Fruit fly (Drosophila melanogaster) whole organism, embryonic: ENCODE results near the gene mthl11.

Source experiments
- Blimp-1 ChIP-seq: fragments of 200-800 bp; sonication (Bioruptor generic); optimal IDR thresholded peaks from 3 replicates; lab custom pipeline; 2018; ENCODE audit warnings: missing biosample characterization, missing genetic modification characterization, mild to moderate bottlenecking, moderate library complexity, missing genetic modification reagents
- Bteb2 ChIP-seq: fragments of 200-800 bp; sonication (Bioruptor generic); optimal IDR thresholded peaks from 2 replicates; lab custom pipeline; 2016; ENCODE audit warnings: missing biosample characterization, missing genetic modification characterization
- CG10267 ChIP-seq: fragments of 200-800 bp; sonication (Bioruptor generic); optimal IDR thresholded peaks from 2 replicates; lab custom pipeline; 2018; ENCODE audit warnings: missing biosample characterization, mild to moderate bottlenecking, missing genetic modification characterization, moderate library complexity
- CG10274 ChIP-seq: fragments of 200-800 bp; sonication (Bioruptor generic); optimal IDR thresholded peaks from 3 replicates; lab custom pipeline; 2017; ENCODE audit warnings: missing biosample characterization, mild to moderate bottlenecking, missing genetic modification characterization
- CG1233 ChIP-seq: fragments of 200-800 bp; sonication (Bioruptor generic); optimal IDR thresholded peaks from 4 replicates; lab custom pipeline; 2018; ENCODE audit warnings: missing biosample characterization, mild to moderate bottlenecking, missing genetic modification characterization
- CG13775 ChIP-seq: fragments of 200-800 bp; sonication (Bioruptor generic); optimal IDR thresholded peaks from 3 replicates; lab custom pipeline; 2017; ENCODE audit warnings: missing biosample characterization, mild to moderate bottlenecking, missing genetic modification characterization
- CG17568 ChIP-seq: fragments of 200-800 bp; sonication (Bioruptor generic); optimal IDR thresholded peaks from 2 replicates; lab custom pipeline; 2018; ENCODE audit warnings: missing biosample characterization, mild to moderate bottlenecking, missing genetic modification characterization, moderate library complexity
- CG2202 ChIP-seq: fragments of 200-800 bp; sonication (Bioruptor generic); optimal IDR thresholded peaks from 2 replicates; lab custom pipeline; 2018; ENCODE audit warnings: missing biosample characterization, mild to moderate bottlenecking, missing genetic modification characterization
- CG2678 ChIP-seq: fragments of 200-800 bp; sonication (Bioruptor generic); optimal IDR thresholded peaks from 3 replicates; lab custom pipeline; 2019; ENCODE audit warnings: missing biosample characterization, mild to moderate bottlenecking, missing genetic modification characterization, moderate library complexity
- CG3281 ChIP-seq: fragments of 200-800 bp; sonication (Bioruptor generic); optimal IDR thresholded peaks from 3 replicates; lab custom pipeline; 2017; ENCODE audit warnings: missing biosample characterization, mild to moderate bottlenecking, missing genetic modification characterization
- CG4328 ChIP-seq: fragments of 200-800 bp; sonication (Bioruptor generic); optimal IDR thresholded peaks from 3 replicates; lab custom pipeline; 2017; ENCODE audit warnings: missing biosample characterization, missing genetic modification reagents, missing genetic modification characterization
- CG4707 ChIP-seq: fragments of 200-800 bp; sonication (Bioruptor generic); optimal IDR thresholded peaks from 2 replicates; lab custom pipeline; 2018; ENCODE audit warnings: missing biosample characterization, mild to moderate bottlenecking, missing genetic modification characterization, moderate library complexity
- CG7372 ChIP-seq: fragments of 200-800 bp; sonication (Bioruptor generic); IDR thresholded peaks from 2 replicates; pipeline ENCODE4 v1.3.6; 2022; ENCODE audit warnings: missing biosample characterization, missing genetic modification characterization
- CG7928 ChIP-seq: fragments of 200-800 bp; sonication (Bioruptor generic); optimal IDR thresholded peaks from 2 replicates; lab custom pipeline; 2017; ENCODE audit warnings: missing biosample characterization, mild to moderate bottlenecking, missing genetic modification characterization
- CG8359 ChIP-seq: fragments of 200-800 bp; sonication (Bioruptor generic); optimal IDR thresholded peaks from 2 replicates; lab custom pipeline; 2017; ENCODE audit warnings: missing biosample characterization, mild to moderate bottlenecking, missing genetic modification characterization, borderline replicate concordance
- CG8388 ChIP-seq: fragments of 200-800 bp; sonication (Bioruptor generic); optimal IDR thresholded peaks from 2 replicates; lab custom pipeline; 2019; ENCODE audit warnings: missing biosample characterization, mild to moderate bottlenecking, missing genetic modification characterization, moderate library complexity
- CoRest ChIP-seq: fragments of 200-800 bp; sonication (Bioruptor generic); optimal IDR thresholded peaks from 3 replicates; lab custom pipeline; 2018; ENCODE audit warnings: missing biosample characterization, mild to moderate bottlenecking, missing genetic modification characterization, moderate library complexity
- Dip3 ChIP-seq: fragments of 200-800 bp; sonication (Bioruptor generic); optimal IDR thresholded peaks from 3 replicates; lab custom pipeline; 2016; ENCODE audit warnings: missing biosample characterization, missing genetic modification characterization
- Gsc ChIP-seq: fragments of 200-800 bp; sonication (Bioruptor generic); IDR thresholded peaks from 2 replicates; pipeline ENCODE4 v1.3.6; 2022; ENCODE audit warnings: missing biosample characterization, missing genetic modification characterization
- Hmx ChIP-seq: fragments of 200-800 bp; sonication (Bioruptor generic); optimal IDR thresholded peaks from 2 replicates; lab custom pipeline; 2016; ENCODE audit warnings: missing biosample characterization, missing genetic modification characterization
- Hr3 ChIP-seq: fragments of 200-800 bp; sonication (Bioruptor generic); optimal IDR thresholded peaks from 3 replicates; lab custom pipeline; 2016; ENCODE audit warnings: missing biosample characterization, missing genetic modification characterization
- Jarid2 ChIP-seq: fragments of 200-800 bp; sonication (Bioruptor generic); optimal IDR thresholded peaks from 3 replicates; lab custom pipeline; 2017; ENCODE audit warnings: mild to moderate bottlenecking, missing biosample characterization, missing genetic modification reagents, missing genetic modification characterization
- Lhr ChIP-seq: fragments of 200-800 bp; sonication (Bioruptor generic); optimal IDR thresholded peaks from 3 replicates; lab custom pipeline; 2017; ENCODE audit warnings: mild to moderate bottlenecking, missing biosample characterization, missing genetic modification reagents, missing genetic modification characterization
- Lim3 ChIP-seq: fragments of 200-800 bp; sonication (Bioruptor generic); IDR thresholded peaks from 2 replicates; pipeline ENCODE4 v1.3.6; 2022; ENCODE audit warnings: missing biosample characterization, missing genetic modification characterization
- Lpt ChIP-seq: fragments of >200 bp; optimal IDR thresholded peaks from 2 replicates; lab custom pipeline; 2018; ENCODE audit warnings: missing biosample characterization, missing genetic modification characterization
- Rfx ChIP-seq: fragments of 200-800 bp; sonication (Bioruptor generic); IDR thresholded peaks from 2 replicates; pipeline ENCODE4 v1.3.6; 2022; ENCODE audit warnings: missing biosample characterization, missing genetic modification characterization
- Rx ChIP-seq: fragments of 200-800 bp; sonication (Bioruptor generic); IDR thresholded peaks from 2 replicates; pipeline ENCODE4 v1.3.6; 2022; ENCODE audit warnings: missing biosample characterization, missing genetic modification characterization
- Six4 ChIP-seq: fragments of 200-800 bp; sonication (Bioruptor generic); optimal IDR thresholded peaks from 2 replicates; lab custom pipeline; 2016; ENCODE audit warnings: missing biosample characterization, missing genetic modification characterization
- Ssrp ChIP-seq: fragments of 200-800 bp; sonication (Bioruptor generic); optimal IDR thresholded peaks from 2 replicates; lab custom pipeline; 2018; ENCODE audit warnings: missing biosample characterization, mild to moderate bottlenecking, missing genetic modification characterization, moderate library complexity
- Vsx1 ChIP-seq: fragments of 200-800 bp; sonication (Bioruptor generic); optimal IDR thresholded peaks from 2 replicates; lab custom pipeline; 2017; ENCODE audit warnings: missing biosample characterization, mild to moderate bottlenecking, missing genetic modification characterization, missing genetic modification reagents
- ara ChIP-seq: fragments of 200-800 bp; sonication (Bioruptor generic); IDR thresholded peaks from 2 replicates; pipeline ENCODE4 v1.3.6; 2022; ENCODE audit warnings: missing biosample characterization, missing genetic modification characterization
- ash1 ChIP-seq: fragments of 200-800 bp; sonication (Bioruptor generic); optimal IDR thresholded peaks from 2 replicates; lab custom pipeline; 2018; ENCODE audit warnings: missing biosample characterization, mild to moderate bottlenecking, missing genetic modification characterization
- bbx ChIP-seq: fragments of 200-800 bp; sonication (Bioruptor generic); IDR thresholded peaks from 2 replicates; pipeline ENCODE4 v1.3.6; 2022; ENCODE audit warnings: missing biosample characterization, missing genetic modification characterization; ENCODE audit not compliant: partially characterized antibody
- chm ChIP-seq: fragments of 200-800 bp; sonication (Bioruptor generic); IDR thresholded peaks from 2 replicates; pipeline ENCODE4 v1.3.6; 2022; ENCODE audit warnings: missing biosample characterization, missing genetic modification characterization
- ems ChIP-seq: fragments of 200-800 bp; sonication (Bioruptor generic); optimal IDR thresholded peaks from 3 replicates; lab custom pipeline; 2016; ENCODE audit warnings: missing biosample characterization, missing genetic modification characterization
- en ChIP-seq: fragments of 200-800 bp; sonication (Bioruptor generic); optimal IDR thresholded peaks from 2 replicates; lab custom pipeline; 2016; ENCODE audit warnings: missing biosample characterization, missing genetic modification characterization
- h ChIP-seq: fragments of >200 bp; optimal IDR thresholded peaks from 2 replicates; lab custom pipeline; 2017
- hkb ChIP-seq, 2 experiments: fragments of 200-800 bp in 1 of 2; fragments of >200 bp in 1 of 2; sonication (Bioruptor generic) in 1 of 2; IDR thresholded peaks in 1 of 2; optimal IDR thresholded peaks in 1 of 2; 2 replicates each; pipeline versions ENCODE4 v1.3.6 to Lab custom; 2017 to 2022; ENCODE audit warnings: missing biosample characterization in 1 of 2, missing genetic modification characterization in 1 of 2
- odd ChIP-seq: fragments of 200-800 bp; sonication (Bioruptor generic); optimal IDR thresholded peaks from 2 replicates; lab custom pipeline; 2017; ENCODE audit warnings: missing biosample characterization, mild to moderate bottlenecking, missing genetic modification characterization
- pb ChIP-seq: fragments of 200-800 bp; sonication (Bioruptor generic); optimal IDR thresholded peaks from 3 replicates; lab custom pipeline; 2016; ENCODE audit warnings: missing biosample characterization, missing genetic modification characterization
- pum ChIP-seq: fragments of 200-800 bp; sonication (Bioruptor generic); optimal IDR thresholded peaks from 2 replicates; lab custom pipeline; 2016; ENCODE audit warnings: missing biosample characterization, missing genetic modification characterization
- sc ChIP-seq, 3 experiments: fragments of >200 bp in 2 of 3; fragments of 200-800 bp in 1 of 3; sonication (Bioruptor generic) in 1 of 3; optimal IDR thresholded peaks; 2 replicates in 2 of 3; 3 replicates in 1 of 3; lab custom pipeline; 2017; ENCODE audit warnings: mild to moderate bottlenecking in 1 of 3, missing biosample characterization in 1 of 3, missing genetic modification characterization in 1 of 3, missing genetic modification reagents in 1 of 3
- sens ChIP-seq: fragments of 200-800 bp; sonication (Bioruptor generic); peaks from one replicate; lab custom pipeline; 2016; ENCODE audit warnings: missing biosample characterization, missing genetic modification characterization
- seq ChIP-seq: fragments of 200-800 bp; sonication (Bioruptor generic); IDR thresholded peaks from 2 replicates; pipeline ENCODE4 v1.3.6; 2022; ENCODE audit warnings: missing biosample characterization, missing genetic modification characterization
- slou ChIP-seq: fragments of 200-800 bp; sonication (Bioruptor generic); optimal IDR thresholded peaks from 3 replicates; lab custom pipeline; 2016; ENCODE audit warnings: missing biosample characterization, missing genetic modification characterization
- so ChIP-seq: fragments of 200-800 bp; sonication (Bioruptor generic); IDR thresholded peaks from 3 replicates; pipeline ENCODE4 v1.3.6; 2022; ENCODE audit warnings: missing biosample characterization, missing genetic modification characterization
- ssp ChIP-seq: fragments of 200-800 bp; sonication (Bioruptor generic); IDR thresholded peaks from 2 replicates; pipeline ENCODE4 v1.3.6; 2022; ENCODE audit warnings: missing biosample characterization, missing genetic modification characterization
- stwl ChIP-seq: fragments of 200-800 bp; sonication (Bioruptor generic); optimal IDR thresholded peaks from 3 replicates; lab custom pipeline; 2018; ENCODE audit warnings: missing biosample characterization, mild to moderate bottlenecking, missing genetic modification characterization, moderate library complexity
- z ChIP-seq: fragments of 200-800 bp; sonication (Bioruptor generic); IDR thresholded peaks from 3 replicates; pipeline ENCODE4 v1.3.6; 2022; ENCODE audit warnings: missing biosample characterization, missing genetic modification characterization
- zfh1 ChIP-seq: fragments of 200-800 bp; sonication (Bioruptor generic); IDR thresholded peaks from 3 replicates; pipeline ENCODE4 v1.3.6; 2022; ENCODE audit warnings: missing biosample characterization, missing genetic modification characterization

Gene mthl11

DNA sequence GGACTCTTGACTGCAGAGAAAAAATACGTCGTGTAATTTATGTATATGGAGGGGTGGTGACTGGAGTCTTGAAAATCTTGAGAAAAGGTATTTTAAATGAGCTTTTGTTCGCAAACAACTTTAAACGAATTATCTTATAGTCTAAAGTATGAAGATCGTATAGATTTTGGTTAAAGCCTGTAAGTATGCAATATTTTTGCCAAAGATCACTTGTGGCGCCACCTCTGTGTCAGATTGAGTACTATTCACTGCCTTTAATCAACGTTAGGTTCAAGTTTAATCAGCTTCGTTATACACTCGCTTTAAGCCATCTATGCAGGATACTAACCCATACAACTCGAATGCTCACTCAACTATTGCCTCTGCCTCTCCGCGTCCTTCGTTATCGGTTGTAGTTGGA is 36.2 kb downstream of the mthl11 start (continued):
- no peak for TF ChIP-seq ems
- TF ChIP-seq pb (GFP tag; lab: Kevin White, UChicago), result no peak
- TF ChIP-seq chm (GFP tag; lab: Robert Waterston, UW), result no peak
- TF ChIP-seq CG2202 (tag; lab: Kevin White, UChicago), result no peak
- no peak for TF ChIP-seq ssp (GFP tag; lab: Robert Waterston, UW)
- TF ChIP-seq Rx (GFP tag; lab: Robert Waterston, UW), result no peak
- TF ChIP-seq CG4328 (GFP tag; lab: Kevin White, UChicago), result no peak
- peak; percentile 2 for TF ChIP-seq Lhr (GFP tag; lab: Kevin White, UChicago)
- peak; percentile 45 for TF ChIP-seq stwl (tag; lab: Kevin White, UChicago)
- no peak for TF ChIP-seq Lpt (GFP tag; lab: Kevin White, UChicago)
- no peak for TF ChIP-seq CG7372 (GFP tag; lab: Robert Waterston, UW)
- peak; percentile 20; the same call in 1 of the 2 replicates for TF ChIP-seq Rfx (GFP tag; lab: Robert Waterston, UW)
- TF ChIP-seq Vsx1 (GFP tag; lab: Kevin White, UChicago), result no peak
- no peak for TF ChIP-seq h (lab: Kevin White, UChicago)
- TF ChIP-seq z (GFP tag; lab: Robert Waterston, UW), result no peak
- no peak for TF ChIP-seq Lim3 (GFP tag; lab: Robert Waterston, UW)
- TF ChIP-seq hkb (optimal IDR thresholded peaks at IDR 0.05; lab: Kevin White, UChicago), result no peak
- TF ChIP-seq hkb (GFP tag; IDR thresholded peaks at IDR 0.05; lab: Robert Waterston, UW), result no peak

dm6 chr3R:10448957-10449356 is 48.1 kb downstream of the mthl11 start:
- TF ChIP-seq zfh1 (peak; percentile 39; the same call in 1 of the 3 replicates), CG8388 (peak; percentile 55), CG1233 (GFP tag; lab: Kevin White, UChicago) (no peak), CG4707 (GFP tag; lab: Kevin White, UChicago) (no peak), Blimp-1 (GFP tag; lab: Kevin White, UChicago) (peak; percentile 67), so (no peak; the same call in 2 of the 3 replicates), slou (GFP tag; lab: Kevin White, UChicago) (no peak), pum (GFP tag; lab: Kevin White, UChicago) (peak; percentile 8), Six4 (GFP tag; lab: Kevin White, UChicago) (peak; percentile 21), CG17568 (GFP tag; lab: Kevin White, UChicago) (no peak), Jarid2 (GFP tag; lab: Kevin White, UChicago) (no peak), Hmx (GFP tag; lab: Kevin White, UChicago) (no peak), bbx (no peak), Bteb2 (GFP tag; lab: Kevin White, UChicago) (no peak), sens (GFP tag; lab: Kevin White, UChicago) (peak; percentile 91), sc (optimal IDR thresholded peaks at IDR 0.05; lab: Kevin White, UChicago) (no peak), sc (GFP tag; optimal IDR thresholded peaks at IDR 0.05; lab: Kevin White, UChicago) (peak; percentile 8), CG13775 (GFP tag; lab: Kevin White, UChicago) (peak; percentile 8), en (GFP tag; lab: Kevin White, UChicago) (no peak), CG2678 (peak; percentile 61), CG8359 (GFP tag; lab: Kevin White, UChicago) (peak; percentile 24), CG7928 (GFP tag; lab: Kevin White, UChicago) (no peak), odd (no peak), Dip3 (GFP tag; lab: Kevin White, UChicago) (no peak), CG10274 (no peak), CoRest (tag; lab: Kevin White, UChicago) (peak; percentile 25), ara (GFP tag; lab: Robert Waterston, UW) (peak; percentile 51), CG10267 (tag; lab: Kevin White, UChicago) (peak; percentile 56), Hr3 (GFP tag; lab: Kevin White, UChicago) (peak; percentile 14), seq (GFP tag; lab: Robert Waterston, UW) (no peak), Gsc (GFP tag; lab: Robert Waterston, UW) (0 out of 2 replicates have a peak, but pooled peaks have one; percentile 47), CG3281 (GFP tag; lab: Kevin White, UChicago) (no peak), Ssrp (peak; percentile 53), ash1 (GFP tag; lab: Kevin White, UChicago) (no peak)
